Worm (Caenorhabditis elegans): ENCODE data around the gene ZK637.15.

DNA sequence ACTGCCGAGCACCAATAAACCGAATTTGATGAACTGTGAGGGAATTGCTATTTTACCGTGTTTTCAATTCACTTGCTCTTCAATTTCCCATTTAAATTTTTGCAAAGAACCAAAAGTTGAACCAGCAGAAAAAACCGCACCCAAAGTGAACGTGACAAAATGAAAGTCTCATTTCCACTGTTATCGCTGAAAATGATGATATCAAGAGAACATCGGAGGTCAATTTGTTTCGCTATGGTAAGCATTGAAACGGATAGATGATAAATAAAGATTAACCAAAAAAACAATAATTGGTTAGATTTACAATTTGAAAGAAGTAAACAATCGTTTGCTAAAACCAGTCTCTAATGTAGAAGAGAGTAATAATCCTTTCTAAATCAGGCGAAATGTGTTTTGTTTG, 5.7 kb downstream of the ZK637.15 start:
- TF ChIP-seq tab-1 (GFP tag; IDR thresholded peaks at IDR 0.05) = no peak
- no peak for TF ChIP-seq cog-1 (tag; optimal IDR thresholded peaks at IDR 0.05)
- TF ChIP-seq med-1 (GFP tag; optimal IDR thresholded peaks at IDR 0.05; ENCODE audit: insufficient read depth) = no peak
- TF ChIP-seq T22C8.4 (GFP tag; IDR thresholded peaks at IDR 0.05) = no peak
- no peak for TF ChIP-seq ztf-23 (GFP tag; IDR thresholded peaks at IDR 0.05)
- no peak for TF ChIP-seq klf-2 (GFP tag; conservative IDR thresholded peaks at IDR 0.05)
- TF ChIP-seq flt-1 (GFP tag; IDR thresholded peaks at IDR 0.05) = no peak
- no peak for TF ChIP-seq ztf-29 (GFP tag; IDR thresholded peaks at IDR 0.05)
